Worm (Caenorhabditis elegans) whole organism, midembryonic: ENCODE data around the gene mep-1.

ENCODE experiments used
- T22C8.4 ChIP-seq: fragments of 200-800 bp; sonication (Bioruptor generic); IDR thresholded peaks from 2 replicates; pipeline ENCODE4 v1.3.6; 2022; ENCODE audit warnings: missing genetic modification characterization, missing compliant biosample characterization
- cog-1 ChIP-seq: sonication (generic microtip); optimal IDR thresholded peaks from 2 replicates; lab custom pipeline; 2016; ENCODE audit warnings: missing genetic modification characterization, missing compliant biosample characterization
- flt-1 ChIP-seq: fragments of 200-800 bp; sonication (Bioruptor generic); IDR thresholded peaks from 2 replicates; pipeline ENCODE4 v1.3.6; 2022; ENCODE audit warnings: missing genetic modification characterization, missing compliant biosample characterization
- klf-2 ChIP-seq: fragments of 200-800 bp; sonication (Bioruptor generic); conservative IDR thresholded peaks from 2 replicates; pipeline ENCODE4 v1.3.6; 2022; ENCODE audit warnings: missing genetic modification reagents, missing genetic modification characterization, missing compliant biosample characterization
- med-1 ChIP-seq: sonication (generic microtip); optimal IDR thresholded peaks from 2 replicates; lab custom pipeline; 2017; ENCODE audit warnings: missing genetic modification characterization, mild to moderate bottlenecking, missing compliant biosample characterization, antibody characterized with exemption, missing genetic modification reagents; ENCODE audit not compliant: insufficient read depth
- ref-1 ChIP-seq: fragments of 200-800 bp; sonication (Bioruptor generic); conservative IDR thresholded peaks from 2 replicates; pipeline ENCODE4 v1.3.6; 2022; ENCODE audit warnings: missing genetic modification reagents, missing genetic modification characterization, missing compliant biosample characterization
- tab-1 ChIP-seq: fragments of 200-800 bp; sonication (Bioruptor generic); IDR thresholded peaks from 2 replicates; pipeline ENCODE4 v1.3.6; 2022; ENCODE audit warnings: missing genetic modification characterization, missing compliant biosample characterization
- ztf-23 ChIP-seq: fragments of 200-800 bp; sonication (Bioruptor generic); IDR thresholded peaks from 2 replicates; pipeline ENCODE4 v1.3.6; 2022; ENCODE audit warnings: missing genetic modification reagents, missing genetic modification characterization, missing compliant biosample characterization
- ztf-29 ChIP-seq: fragments of 200-800 bp; sonication (Bioruptor generic); IDR thresholded peaks from 2 replicates; pipeline ENCODE4 v1.3.6; 2022; ENCODE audit warnings: missing genetic modification reagents, missing genetic modification characterization, missing compliant biosample characterization

Gene mep-1

DNA sequence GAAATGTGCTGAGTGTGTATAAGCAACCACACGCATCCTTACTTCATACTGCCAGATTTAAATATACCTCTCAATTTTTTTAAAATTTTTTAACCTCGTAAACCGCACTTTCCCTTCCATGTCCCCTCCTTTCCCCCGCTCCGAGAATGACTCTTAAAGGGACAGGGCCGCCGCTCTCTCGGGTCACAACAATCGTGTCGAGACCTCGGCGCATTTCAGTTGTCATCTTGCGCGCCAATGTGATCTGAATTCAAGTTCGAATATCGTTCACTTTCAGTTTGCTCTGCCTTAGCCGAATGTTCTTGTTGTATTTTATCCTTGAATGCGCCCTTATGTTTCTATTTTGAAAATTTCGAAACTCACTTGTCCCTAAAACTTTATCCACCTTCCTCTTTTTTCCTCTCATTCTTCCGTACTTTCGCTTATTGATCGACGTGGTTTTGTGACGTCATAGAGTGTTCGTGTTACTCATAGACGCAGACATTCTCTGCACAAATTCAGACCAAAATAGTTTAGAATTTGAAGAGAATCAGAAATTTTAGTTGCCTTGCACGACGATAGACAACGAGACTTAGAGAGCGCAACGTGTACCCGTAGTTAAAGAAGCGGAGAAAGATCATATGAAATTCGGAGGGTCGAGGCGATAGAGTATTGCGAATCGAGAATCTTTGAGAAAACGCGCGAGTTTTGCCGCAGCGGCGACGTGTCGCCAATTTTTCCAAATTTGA, 2.1 kb upstream of the mep-1 start:
- TF ChIP-seq ztf-23, result 0 out of 2 replicates have a peak, but pooled peaks have one; percentile 31
- no peak for TF ChIP-seq klf-2 (GFP tag; lab: Robert Waterston, UW)

- TF ChIP-seq flt-1 (GFP tag; lab: Robert Waterston, UW) (no peak), T22C8.4 (GFP tag; lab: Robert Waterston, UW) (no peak), ztf-29 (GFP tag; lab: Robert Waterston, UW) (no peak), ref-1 (GFP tag; lab: Robert Waterston, UW) (no peak), cog-1 (no peak)
Observed at ce11 chrIV:11523685-11524084, 757 bp upstream of the mep-1 start.

- TF ChIP-seq tab-1 (GFP tag; lab: Robert Waterston, UW), result no peak
- TF ChIP-seq klf-2 (GFP tag; lab: Robert Waterston, UW), result no peak
- TF ChIP-seq med-1 (GFP tag; lab: Kevin White, UChicago), result no peak
- no peak for TF ChIP-seq cog-1
- no peak for TF ChIP-seq ztf-29 (GFP tag; lab: Robert Waterston, UW)
- TF ChIP-seq T22C8.4 (GFP tag; lab: Robert Waterston, UW), result no peak
- TF ChIP-seq ref-1 (GFP tag; lab: Robert Waterston, UW), result no peak
- TF ChIP-seq ztf-23, result no peak
- no peak for TF ChIP-seq flt-1 (GFP tag; lab: Robert Waterston, UW)
Observed at ce11 chrIV:11526189-11526588, 1.7 kb downstream of the mep-1 start.

DNA sequence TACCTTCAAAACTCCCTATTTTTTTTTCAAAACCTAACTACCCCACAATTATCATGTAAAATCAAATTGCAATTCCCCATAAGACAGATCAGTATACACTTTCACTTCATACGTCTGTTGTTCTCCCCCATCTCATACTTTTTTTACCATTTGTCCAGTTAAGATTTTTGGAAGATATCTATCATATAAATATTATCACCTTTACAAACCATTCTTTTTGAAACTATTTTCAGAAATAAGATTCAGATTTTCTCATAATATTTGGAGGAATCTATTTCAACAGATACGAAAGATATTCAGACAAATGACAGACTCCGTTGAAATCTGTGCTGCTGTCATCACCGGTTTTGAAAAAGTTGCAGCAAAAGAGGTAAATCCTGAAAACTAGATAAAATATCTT, 3.3 kb downstream of the mep-1 start, which contains the start of gene M04B2.2:
TSS of gene M04B2.2 (plus strand) at position 301 of the 400 bp plus-strand sequence.
- no peak for TF ChIP-seq ref-1 (GFP tag; lab: Robert Waterston, UW)
- no peak for TF ChIP-seq tab-1 (GFP tag; lab: Robert Waterston, UW)
- TF ChIP-seq klf-2 (GFP tag; lab: Robert Waterston, UW), result no peak

DNA sequence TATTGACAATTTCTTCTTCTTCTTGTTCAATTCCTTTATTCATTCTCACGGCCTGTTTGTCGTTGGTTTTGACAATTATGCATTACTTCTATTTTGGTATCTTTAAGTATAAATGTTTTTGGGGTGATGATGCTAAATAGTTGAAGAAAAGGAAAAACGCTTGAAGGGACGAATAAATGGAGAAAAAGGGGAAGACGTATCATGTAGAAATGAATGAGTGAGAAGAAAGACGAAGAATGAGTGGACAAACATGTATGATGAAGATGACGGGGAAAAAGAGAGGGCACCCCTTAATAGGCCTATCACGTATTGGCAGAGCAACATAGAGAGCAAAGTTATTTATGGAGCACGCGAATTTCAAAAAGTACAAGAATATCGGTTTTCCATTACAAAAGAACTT, 24.2 kb downstream of the mep-1 start, which contains the start of gene M04B2.7:
TSS of gene M04B2.7 (minus strand) at position 101 of the 400 bp plus-strand sequence.
- TF ChIP-seq tab-1 (GFP tag; lab: Robert Waterston, UW) (no peak), med-1 (GFP tag; lab: Kevin White, UChicago) (no peak), flt-1 (GFP tag; lab: Robert Waterston, UW) (no peak), cog-1 (no peak), ref-1 (GFP tag; lab: Robert Waterston, UW) (no peak), klf-2 (GFP tag; lab: Robert Waterston, UW) (no peak), ztf-29 (GFP tag; lab: Robert Waterston, UW) (no peak), T22C8.4 (GFP tag; lab: Robert Waterston, UW) (no peak), ztf-23 (no peak)

DNA sequence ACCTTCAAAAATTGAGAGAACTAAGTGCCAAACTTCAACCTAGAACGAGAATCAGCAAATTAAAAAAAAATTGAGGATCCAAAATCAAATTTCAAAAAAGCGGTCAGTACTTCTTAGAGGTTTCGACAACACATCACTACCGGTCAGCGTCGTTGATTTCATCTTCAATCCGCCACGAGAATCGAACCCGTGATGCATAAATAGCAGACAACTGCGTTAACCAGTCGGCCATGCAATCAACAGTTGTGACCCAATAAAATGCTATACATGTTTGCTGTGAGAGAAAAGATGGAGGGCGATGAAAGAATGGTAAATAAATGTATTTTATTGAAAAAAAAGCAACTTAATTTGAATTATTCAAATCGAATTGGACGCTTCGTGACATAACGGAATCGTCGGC, 25.3 kb downstream of the mep-1 start:
- TF ChIP-seq cog-1, result peak; percentile 88
- TF ChIP-seq ztf-29 (GFP tag; lab: Robert Waterston, UW), result peak; percentile 81
- TF ChIP-seq ztf-23, result peak; percentile 92
- TF ChIP-seq med-1 (GFP tag; lab: Kevin White, UChicago), result peak; percentile 70
- TF ChIP-seq klf-2 (GFP tag; lab: Robert Waterston, UW), result 0 out of 2 replicates have a peak, but pooled peaks have one; percentile 47
- peak; percentile 81 for TF ChIP-seq T22C8.4 (GFP tag; lab: Robert Waterston, UW)
- peak; percentile 81 for TF ChIP-seq ref-1 (GFP tag; lab: Robert Waterston, UW)
- peak; percentile 95 for TF ChIP-seq flt-1 (GFP tag; lab: Robert Waterston, UW)
- TF ChIP-seq tab-1 (GFP tag; lab: Robert Waterston, UW), result peak; percentile 95

DNA sequence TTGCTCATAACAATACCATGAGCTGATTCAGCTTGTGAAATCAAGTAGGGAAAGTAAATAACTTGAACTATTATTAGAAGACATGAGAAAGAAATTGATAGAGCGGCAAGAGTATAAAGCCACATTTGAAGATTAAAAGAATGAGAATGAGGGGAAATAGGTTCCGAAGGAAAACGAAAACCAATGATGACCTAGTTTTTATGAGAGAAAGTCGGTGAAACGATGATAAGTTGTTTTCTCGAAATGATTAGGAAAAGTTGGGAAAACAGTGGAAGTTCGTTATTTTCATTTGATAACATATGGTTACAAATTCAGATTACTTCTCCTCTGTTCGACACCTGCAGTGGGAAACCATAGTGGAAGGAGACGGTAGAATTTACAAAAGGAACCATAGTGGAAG, 27.4 kb downstream of the mep-1 start, which contains the start of gene col-128:
TSS of gene col-128 (minus strand) at position 148 of the 400 bp plus-strand sequence.
- TF ChIP-seq flt-1 (GFP tag; lab: Robert Waterston, UW) (no peak), ztf-29 (GFP tag; lab: Robert Waterston, UW) (no peak), ztf-23 (no peak), med-1 (GFP tag; lab: Kevin White, UChicago) (no peak), cog-1 (no peak), ref-1 (GFP tag; lab: Robert Waterston, UW) (no peak), tab-1 (GFP tag; lab: Robert Waterston, UW) (no peak), klf-2 (GFP tag; lab: Robert Waterston, UW) (no peak), T22C8.4 (GFP tag; lab: Robert Waterston, UW) (no peak)

ce11 chrIV:11561677-11562076, 37.2 kb downstream of the mep-1 start, which contains the start of gene F12F6.7:
Gene F12F6.7, minus strand, starts transcription at chrIV:11561833.
- TF ChIP-seq ztf-29 (GFP tag; lab: Robert Waterston, UW), result no peak
- no peak for TF ChIP-seq med-1 (GFP tag; lab: Kevin White, UChicago)
- TF ChIP-seq cog-1, result no peak
- no peak for TF ChIP-seq klf-2 (GFP tag; lab: Robert Waterston, UW)
- no peak for TF ChIP-seq ztf-23
- no peak for TF ChIP-seq tab-1 (GFP tag; lab: Robert Waterston, UW)
- no peak for TF ChIP-seq T22C8.4 (GFP tag; lab: Robert Waterston, UW)
- TF ChIP-seq flt-1 (GFP tag; lab: Robert Waterston, UW), result no peak
- TF ChIP-seq ref-1 (GFP tag; lab: Robert Waterston, UW), result no peak

DNA sequence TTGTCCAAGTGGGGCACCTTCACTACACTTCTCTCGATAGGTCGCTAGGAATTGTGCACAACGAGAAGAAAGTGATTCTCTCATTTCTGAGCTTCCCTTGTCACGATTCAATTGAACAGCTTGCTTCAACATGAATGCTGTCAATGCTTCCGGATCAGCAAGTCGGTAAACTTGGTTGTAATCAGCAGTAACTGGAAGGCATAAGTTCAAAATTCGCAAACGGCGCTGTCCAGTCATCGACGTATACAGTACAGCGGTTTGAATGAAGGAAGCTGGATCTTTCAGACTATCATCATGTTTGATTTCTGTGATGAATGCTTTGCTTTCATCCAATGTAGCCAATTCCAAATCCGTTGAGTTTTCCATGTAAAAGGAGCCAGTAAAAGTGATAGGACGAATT, 38.6 kb downstream of the mep-1 start:
- TF ChIP-seq tab-1 (GFP tag; lab: Robert Waterston, UW), result no peak
- no peak for TF ChIP-seq T22C8.4 (GFP tag; lab: Robert Waterston, UW)
- no peak for TF ChIP-seq ref-1 (GFP tag; lab: Robert Waterston, UW)
- no peak for TF ChIP-seq cog-1

ce11 chrIV:11565022-11565421, 40.6 kb downstream of the mep-1 start:
- TF ChIP-seq tab-1 (GFP tag; lab: Robert Waterston, UW) (no peak), T22C8.4 (GFP tag; lab: Robert Waterston, UW) (no peak), flt-1 (GFP tag; lab: Robert Waterston, UW) (no peak), cog-1 (no peak), klf-2 (GFP tag; lab: Robert Waterston, UW) (no peak), ztf-23 (no peak), ztf-29 (GFP tag; lab: Robert Waterston, UW) (no peak), ref-1 (GFP tag; lab: Robert Waterston, UW) (no peak), med-1 (GFP tag; lab: Kevin White, UChicago) (no peak)
